Fruit fly (Drosophila melanogaster) whole organism, embryonic: ENCODE results near the gene CG31249.

Source experiments
- ATbp ChIP-seq: fragments of 200-800 bp; sonication (Bioruptor generic); optimal IDR thresholded peaks from 2 replicates; lab custom pipeline; 2017; ENCODE audit warnings: missing biosample characterization, mild to moderate bottlenecking, missing genetic modification characterization, missing genetic modification reagents
- CG11723 ChIP-seq: fragments of 200-800 bp; sonication (Bioruptor generic); optimal IDR thresholded peaks from 2 replicates; lab custom pipeline; 2017; ENCODE audit warnings: missing biosample characterization, mild to moderate bottlenecking, missing genetic modification characterization
- CG12236 ChIP-seq: fragments of 200-800 bp; sonication (Bioruptor generic); optimal IDR thresholded peaks from 2 replicates; lab custom pipeline; 2016; ENCODE audit warnings: missing biosample characterization, missing genetic modification characterization
- CG12299 ChIP-seq: fragments of 200-800 bp; sonication (Bioruptor generic); optimal IDR thresholded peaks from 2 replicates; lab custom pipeline; 2018; ENCODE audit warnings: missing biosample characterization, mild to moderate bottlenecking, missing genetic modification characterization
- CG14441 ChIP-seq: fragments of 200-800 bp; sonication (Bioruptor generic); IDR thresholded peaks from 2 replicates; pipeline ENCODE4 v1.3.6; 2022; ENCODE audit warnings: missing biosample characterization, missing genetic modification characterization
- CG14667 ChIP-seq: fragments of 200-800 bp; sonication (Bioruptor generic); IDR thresholded peaks from 2 replicates; pipeline ENCODE4 v1.3.6; 2022; ENCODE audit warnings: missing biosample characterization, missing genetic modification characterization
- CG17328 ChIP-seq: fragments of 200-800 bp; sonication (Bioruptor generic); IDR thresholded peaks from 2 replicates; pipeline ENCODE4 v1.3.6; 2022; ENCODE audit warnings: missing biosample characterization, missing genetic modification characterization
- CG18011 ChIP-seq: fragments of 200-800 bp; sonication (Bioruptor generic); optimal IDR thresholded peaks from 2 replicates; lab custom pipeline; 2017; ENCODE audit warnings: missing biosample characterization, missing genetic modification characterization, mild to moderate bottlenecking, moderate library complexity, missing genotype
- CG18599 ChIP-seq: fragments of 200-800 bp; sonication (Bioruptor generic); optimal IDR thresholded peaks from 3 replicates; lab custom pipeline; 2017; ENCODE audit warnings: missing biosample characterization, missing genetic modification characterization, mild to moderate bottlenecking, moderate library complexity, missing genetic modification reagents
- CG18619 ChIP-seq: fragments of 200-800 bp; sonication (Bioruptor generic); optimal IDR thresholded peaks from 3 replicates; lab custom pipeline; 2017; ENCODE audit warnings: missing biosample characterization, mild to moderate bottlenecking, missing genetic modification characterization
- CG2120 ChIP-seq: fragments of 200-800 bp; sonication (Bioruptor generic); optimal IDR thresholded peaks from 3 replicates; lab custom pipeline; 2016; ENCODE audit warnings: missing biosample characterization, missing genetic modification characterization
- CG2202 ChIP-seq: fragments of 200-800 bp; sonication (Bioruptor generic); optimal IDR thresholded peaks from 2 replicates; lab custom pipeline; 2018; ENCODE audit warnings: missing biosample characterization, mild to moderate bottlenecking, missing genetic modification characterization
- CG30020 ChIP-seq: fragments of 200-800 bp; optimal IDR thresholded peaks from 2 replicates; lab custom pipeline; 2019; ENCODE audit warnings: missing biosample characterization, mild to moderate bottlenecking, missing genetic modification characterization, moderate library complexity
- CG3995 ChIP-seq: fragments of 200-800 bp; sonication (Bioruptor generic); optimal IDR thresholded peaks from 3 replicates; lab custom pipeline; 2016; ENCODE audit warnings: missing biosample characterization, missing genetic modification characterization
- CG4328 ChIP-seq: fragments of 200-800 bp; sonication (Bioruptor generic); optimal IDR thresholded peaks from 3 replicates; lab custom pipeline; 2017; ENCODE audit warnings: missing biosample characterization, missing genetic modification reagents, missing genetic modification characterization
- CG4360 ChIP-seq: fragments of 200-800 bp; sonication (Bioruptor generic); IDR thresholded peaks from 2 replicates; pipeline ENCODE4 v1.3.6; 2022; ENCODE audit warnings: missing biosample characterization, missing genetic modification characterization
- CG4404 ChIP-seq: fragments of 200-800 bp; sonication (Bioruptor generic); IDR thresholded peaks from 2 replicates; pipeline ENCODE4 v1.3.6; 2022; ENCODE audit warnings: missing biosample characterization, missing genetic modification characterization
- CG6689 ChIP-seq: fragments of 200-800 bp; sonication (Bioruptor generic); IDR thresholded peaks from 2 replicates; pipeline ENCODE4 v1.3.6; 2022; ENCODE audit warnings: missing biosample characterization, missing genetic modification characterization
- CG7963 ChIP-seq: fragments of 200-800 bp; sonication (Bioruptor generic); IDR thresholded peaks from 3 replicates; pipeline ENCODE4 v1.3.6; 2022; ENCODE audit warnings: missing biosample characterization, missing genetic modification characterization; ENCODE audit not compliant: partially characterized antibody
- CG9215 ChIP-seq: fragments of 200-800 bp; sonication (Bioruptor generic); IDR thresholded peaks from 2 replicates; pipeline ENCODE4 v1.3.6; 2022; ENCODE audit warnings: missing biosample characterization, missing genetic modification characterization
- D ChIP-seq, 2 experiments: fragments of 200-800 bp in 1 of 2; fragments of >200 bp in 1 of 2; sonication (Bioruptor generic) in 1 of 2; optimal IDR thresholded peaks; 2 replicates in 1 of 2; 3 replicates in 1 of 2; lab custom pipeline; 2017; ENCODE audit warnings: mild to moderate bottlenecking in 1 of 2, missing biosample characterization in 1 of 2, missing genetic modification characterization in 1 of 2, missing genetic modification reagents in 1 of 2
- Dip2 ChIP-seq: fragments of 200-800 bp; sonication (Bioruptor generic); IDR thresholded peaks from 2 replicates; pipeline ENCODE4 v1.3.6; 2022; ENCODE audit warnings: missing biosample characterization, missing genetic modification characterization
- Doc2 ChIP-seq: fragments of 200-800 bp; sonication (Bioruptor generic); IDR thresholded peaks from 2 replicates; pipeline ENCODE4 v1.3.6; 2022; ENCODE audit warnings: missing biosample characterization, missing genetic modification characterization
- Ets65A ChIP-seq: fragments of 200-800 bp; sonication (Bioruptor generic); peaks from one replicate; lab custom pipeline; 2016; ENCODE audit warnings: missing biosample characterization, missing genetic modification characterization
- Fer2 ChIP-seq: fragments of 200-800 bp; sonication (Bioruptor generic); optimal IDR thresholded peaks from 2 replicates; lab custom pipeline; 2018; ENCODE audit warnings: missing biosample characterization, mild to moderate bottlenecking, missing genetic modification characterization, moderate library complexity
- Scr ChIP-seq: fragments of 200-800 bp; sonication (Bioruptor generic); IDR thresholded peaks from 2 replicates; pipeline ENCODE4 v1.3.6; 2022; ENCODE audit warnings: missing biosample characterization, missing genetic modification characterization; ENCODE audit not compliant: partially characterized antibody
- Sin3A ChIP-seq: fragments of >200 bp; optimal IDR thresholded peaks from 2 replicates; lab custom pipeline; 2018
- aop ChIP-seq: fragments of 200-800 bp; sonication (Bioruptor generic); IDR thresholded peaks from 2 replicates; pipeline ENCODE4 v1.3.6; 2022; ENCODE audit warnings: missing biosample characterization, missing genetic modification characterization
- ci ChIP-seq: fragments of 200-800 bp; sonication (Bioruptor generic); IDR thresholded peaks from 3 replicates; pipeline ENCODE4 v1.3.6; 2022; ENCODE audit warnings: missing biosample characterization, missing genetic modification characterization
- crc ChIP-seq: fragments of 200-800 bp; sonication (Bioruptor generic); optimal IDR thresholded peaks from 2 replicates; lab custom pipeline; 2016; ENCODE audit warnings: missing biosample characterization, missing genetic modification characterization
- ftz-f1 ChIP-seq: fragments of 200-800 bp; sonication (Bioruptor generic); optimal IDR thresholded peaks from 2 replicates; lab custom pipeline; 2016; ENCODE audit warnings: missing biosample characterization, missing genetic modification characterization
- fu2 ChIP-seq: fragments of 200-800 bp; sonication (Bioruptor generic); optimal IDR thresholded peaks from 2 replicates; lab custom pipeline; 2016; ENCODE audit warnings: missing biosample characterization, missing genetic modification characterization
- gcm ChIP-seq: fragments of 200-800 bp; sonication (Bioruptor generic); optimal IDR thresholded peaks from 2 replicates; lab custom pipeline; 2019; ENCODE audit warnings: missing biosample characterization, mild to moderate bottlenecking, missing genetic modification characterization, moderate library complexity
- insv ChIP-seq, 2 experiments: fragments of 200-800 bp; sonication (Bioruptor generic); optimal IDR thresholded peaks; 3 replicates each; lab custom pipeline; 2016 to 2018; ENCODE audit warnings: missing biosample characterization in 2 of 2, missing genetic modification characterization in 2 of 2
- ken ChIP-seq: fragments of 200-800 bp; sonication (Bioruptor generic); IDR thresholded peaks from 3 replicates; pipeline ENCODE4 v1.3.6; 2022; ENCODE audit warnings: missing biosample characterization, missing genetic modification characterization
- lmd ChIP-seq: fragments of 200-800 bp; sonication (Bioruptor generic); IDR thresholded peaks from 2 replicates; pipeline ENCODE4 v1.3.6; 2022; ENCODE audit warnings: missing biosample characterization, missing genetic modification characterization
- org-1 ChIP-seq: fragments of 200-800 bp; sonication (Bioruptor generic); optimal IDR thresholded peaks from 2 replicates; lab custom pipeline; 2017; ENCODE audit warnings: missing biosample characterization, missing genetic modification characterization
- otp ChIP-seq: fragments of 200-800 bp; sonication (Bioruptor generic); IDR thresholded peaks from 3 replicates; pipeline ENCODE4, ENCODE4 v1.3.6; 2022; ENCODE audit warnings: missing biosample characterization, missing genetic modification characterization
- pho ChIP-seq: fragments of 200-800 bp; sonication (Bioruptor generic); optimal IDR thresholded peaks from 2 replicates; lab custom pipeline; 2016; ENCODE audit warnings: missing biosample characterization, missing genetic modification characterization
- prd ChIP-seq, 3 experiments: fragments of >200 bp in 2 of 3; fragments of 200-800 bp in 1 of 3; sonication (Bioruptor generic) in 1 of 3; optimal IDR thresholded peaks in 2 of 3; IDR thresholded peaks in 1 of 3; 2 replicates in 2 of 3; 3 replicates in 1 of 3; pipeline versions ENCODE4 v1.3.6 to Lab custom; 2017 to 2022; ENCODE audit warnings: missing biosample characterization in 1 of 3, missing genetic modification characterization in 1 of 3
- repo ChIP-seq: fragments of 200-800 bp; sonication (Bioruptor generic); optimal IDR thresholded peaks from 2 replicates; lab custom pipeline; 2016; ENCODE audit warnings: missing biosample characterization, missing genetic modification characterization
- scrt ChIP-seq: fragments of 200-800 bp; sonication (Bioruptor generic); optimal IDR thresholded peaks from 2 replicates; lab custom pipeline; 2018; ENCODE audit warnings: missing biosample characterization, mild to moderate bottlenecking, missing genetic modification characterization, moderate library complexity
- sim ChIP-seq: fragments of 200-800 bp; sonication (Bioruptor generic); IDR thresholded peaks from 2 replicates; pipeline ENCODE4 v1.3.6; 2022; ENCODE audit warnings: missing biosample characterization, missing genetic modification characterization
- slbo ChIP-seq: fragments of 200-800 bp; sonication (Bioruptor generic); IDR thresholded peaks from 2 replicates; pipeline ENCODE4 v1.3.6; 2022; ENCODE audit warnings: missing biosample characterization, missing genetic modification characterization
- slou ChIP-seq: fragments of 200-800 bp; sonication (Bioruptor generic); optimal IDR thresholded peaks from 3 replicates; lab custom pipeline; 2016; ENCODE audit warnings: missing biosample characterization, missing genetic modification characterization
- sna ChIP-seq: fragments of 200-800 bp; sonication (Bioruptor generic); IDR thresholded peaks from 2 replicates; pipeline ENCODE4 v1.3.6; 2022; ENCODE audit warnings: missing biosample characterization, missing genetic modification characterization; ENCODE audit not compliant: partially characterized antibody
- so ChIP-seq: fragments of 200-800 bp; sonication (Bioruptor generic); IDR thresholded peaks from 3 replicates; pipeline ENCODE4 v1.3.6; 2022; ENCODE audit warnings: missing biosample characterization, missing genetic modification characterization
- tin ChIP-seq: fragments of 200-800 bp; sonication (Bioruptor generic); optimal IDR thresholded peaks from 3 replicates; lab custom pipeline; 2016; ENCODE audit warnings: missing biosample characterization, missing genetic modification characterization
- vvl ChIP-seq: fragments of 200-800 bp; sonication (Bioruptor generic); IDR thresholded peaks from 2 replicates; pipeline ENCODE4 v1.3.6; 2022; ENCODE audit warnings: missing biosample characterization, missing genetic modification characterization
- zfh2 ChIP-seq: fragments of 200-800 bp; sonication (Bioruptor generic); optimal IDR thresholded peaks from 2 replicates; lab custom pipeline; 2016; ENCODE audit warnings: missing biosample characterization, missing genetic modification characterization

CG31249 gene

DNA sequence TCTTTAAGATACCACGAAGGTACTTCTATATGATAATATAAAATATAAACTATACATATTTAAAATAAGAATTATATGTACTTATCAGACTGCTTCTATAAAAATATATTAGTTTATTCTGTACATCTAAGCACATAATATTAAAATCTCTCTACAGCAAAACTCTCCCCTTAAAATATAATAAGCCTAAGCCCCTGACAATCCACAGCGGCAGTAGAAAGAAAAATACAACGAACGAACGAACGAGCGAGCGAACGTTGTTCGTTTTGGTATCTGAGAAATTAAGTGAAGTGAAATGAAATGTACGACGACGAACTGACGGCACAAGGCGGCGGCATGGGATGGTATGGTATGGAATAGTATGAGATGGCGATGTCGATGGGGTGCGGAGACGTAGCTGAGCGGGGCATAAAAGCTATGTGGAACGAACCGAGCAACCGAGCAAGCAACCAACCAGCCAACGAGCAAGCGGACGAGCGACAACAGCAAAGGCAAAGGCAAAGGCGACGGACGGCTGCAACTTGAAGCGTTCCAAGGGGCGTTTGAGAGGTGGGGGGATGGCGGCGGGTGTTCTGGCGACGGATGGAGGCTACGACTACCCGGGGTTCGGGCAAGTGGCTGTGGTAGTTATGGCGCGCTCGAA is 13.7 kb upstream of the CG31249 start (continued):
- TF ChIP-seq CG4404 (GFP tag; lab: Robert Waterston, UW) (peak; percentile 96), slou (GFP tag; lab: Kevin White, UChicago) (peak; percentile 95), slbo (GFP tag; lab: Robert Waterston, UW) (peak; percentile 99), CG9215 (peak; percentile 98), CG7963 (no peak), aop (peak; percentile 63), sim (GFP tag; lab: Robert Waterston, UW) (peak; percentile 94), org-1 (peak; percentile 98), Ets65A (GFP tag; lab: Kevin White, UChicago) (peak; percentile 95), Sin3A (lab: Kevin White, UChicago) (no peak), otp (peak; percentile 91; the same call in 2 of the 3 replicates), prd (optimal IDR thresholded peaks at IDR 0.05; lab: Kevin White, UChicago) (no peak), prd (GFP tag; IDR thresholded peaks at IDR 0.05; lab: Robert Waterston, UW) (peak; percentile 98), CG17328 (GFP tag; lab: Robert Waterston, UW) (peak; percentile 97), CG18011 (peak; percentile 88), Fer2 (tag; lab: Kevin White, UChicago) (peak; percentile 98), tin (GFP tag; lab: Kevin White, UChicago) (peak; percentile 96), CG14441 (peak; percentile 98), CG4328 (GFP tag; lab: Kevin White, UChicago) (peak; percentile 99), CG18619 (GFP tag; lab: Kevin White, UChicago) (peak; percentile 99), CG18599 (GFP tag; lab: Kevin White, UChicago) (peak; percentile 100), CG4360 (GFP tag; lab: Robert Waterston, UW) (peak; percentile 71; the same call in 1 of the 2 replicates), pho (peak; percentile 77), insv (GFP tag; optimal IDR thresholded peaks at IDR 0.05; lab: Kevin White, UChicago) (peak in 1 of 2 experiments; percentile 84), CG2120 (GFP tag; lab: Kevin White, UChicago) (peak; percentile 96), CG14667 (peak; percentile 97), CG12299 (tag; lab: Kevin White, UChicago) (peak; percentile 99), sna (GFP tag; lab: Robert Waterston, UW) (0 out of 2 replicates have a peak, but pooled peaks have one; percentile 32), CG11723 (GFP tag; lab: Kevin White, UChicago) (peak; percentile 96), repo (GFP tag; lab: Kevin White, UChicago) (no peak), CG6689 (GFP tag; lab: Robert Waterston, UW) (peak; percentile 98), zfh2 (GFP tag; lab: Kevin White, UChicago) (peak; percentile 83), CG30020 (tag; lab: Kevin White, UChicago) (peak; percentile 89), D (optimal IDR thresholded peaks at IDR 0.05; lab: Kevin White, UChicago) (no peak), D (GFP tag; optimal IDR thresholded peaks at IDR 0.05; lab: Kevin White, UChicago) (peak; percentile 98), vvl (GFP tag; lab: Robert Waterston, UW) (peak; percentile 99), CG3995 (GFP tag; lab: Kevin White, UChicago) (peak; percentile 56), ken (GFP tag; lab: Robert Waterston, UW) (peak; percentile 91), Scr (GFP tag; lab: Robert Waterston, UW) (no peak), ci (peak; percentile 97), CG2202 (tag; lab: Kevin White, UChicago) (peak; percentile 97), crc (peak; percentile 73), scrt (GFP tag; lab: Kevin White, UChicago) (peak; percentile 97), Doc2 (GFP tag; lab: Robert Waterston, UW) (peak; percentile 85), lmd (GFP tag; lab: Robert Waterston, UW) (peak; percentile 98), fu2 (peak; percentile 70), ATbp (GFP tag; lab: Kevin White, UChicago) (peak; percentile 98), Dip2 (GFP tag; lab: Robert Waterston, UW) (peak; percentile 73), gcm (GFP tag; lab: Kevin White, UChicago) (peak; percentile 99), CG12236 (GFP tag; lab: Kevin White, UChicago) (no peak), so (GFP tag; lab: Robert Waterston, UW) (peak; percentile 99), ftz-f1 (GFP tag; lab: Kevin White, UChicago) (peak; percentile 29)
